Worm (Caenorhabditis elegans) whole organism, L4 larva: Measurements from ENCODE around the gene ttr-24.

Source experiments
- ZK337.2 ChIP-seq: fragments of 200-800 bp; sonication (Bioruptor generic); IDR thresholded peaks from 2 replicates; pipeline ENCODE4 v1.3.6; 2022; ENCODE audit warnings: missing genetic modification reagents, missing genetic modification characterization, missing compliant biosample characterization
- aha-1 ChIP-seq: fragments of 150-350 bp; peaks from one replicate; lab custom pipeline; 2014; ENCODE audit warnings: missing biosample characterization, missing genetic modification characterization
- fkh-10 ChIP-seq: fragments of 150-350 bp; optimal IDR thresholded peaks from 2 replicates; lab custom pipeline; 2014; ENCODE audit warnings: missing biosample characterization, missing genetic modification reagents, missing genetic modification characterization
- hlh-30 ChIP-seq: sonication (generic microtip); optimal IDR thresholded peaks from 2 replicates; lab custom pipeline; 2017; ENCODE audit warnings: antibody characterized with exemption, mild to moderate bottlenecking, missing genetic modification characterization, missing compliant biosample characterization; ENCODE audit not compliant: insufficient read depth
- lsy-2 ChIP-seq, 2 experiments: fragments of 150-350 bp in 1 of 2; sonication (generic microtip) in 1 of 2; optimal IDR thresholded peaks; 2 replicates each; lab custom pipeline; 2014 to 2017; ENCODE audit warnings: missing biosample characterization in 2 of 2, missing genetic modification characterization in 2 of 2
- mdl-1 ChIP-seq, 2 experiments: fragments of 150-350 bp in 1 of 2; sonication (generic microtip) in 1 of 2; optimal IDR thresholded peaks; 2 replicates each; lab custom pipeline; 2014 to 2017; ENCODE audit warnings: missing biosample characterization in 2 of 2, missing genetic modification characterization in 2 of 2
- mdt-29 ChIP-seq: fragments of 200-800 bp; sonication (Bioruptor generic); IDR thresholded peaks from 2 replicates; pipeline ENCODE4 v1.3.6; 2022; ENCODE audit warnings: missing genetic modification reagents, missing genetic modification characterization, missing compliant biosample characterization
- nhr-76 ChIP-seq: fragments of 150-350 bp; optimal IDR thresholded peaks from 2 replicates; lab custom pipeline; 2014; ENCODE audit warnings: missing biosample characterization, missing genetic modification characterization
- unc-62 ChIP-seq, 3 experiments: fragments of 150-350 bp in 1 of 3; sonication (generic microtip); optimal IDR thresholded peaks in 2 of 3; peaks in 1 of 3; 1 replicate in 1 of 3; 2 replicates in 2 of 3; lab custom pipeline; 2014 to 2017; ENCODE audit warnings: missing biosample characterization in 3 of 3, missing genetic modification characterization in 3 of 3, missing genetic modification reagents in 3 of 3, missing genotype in 1 of 3
- zag-1 ChIP-seq: fragments of 150-350 bp; optimal IDR thresholded peaks from 2 replicates; lab custom pipeline; 2014; ENCODE audit warnings: missing biosample characterization, missing genetic modification characterization

ce11 chrV:18560944-18561343, 4.5 kb upstream of the ttr-24 start:
- no peak for TF ChIP-seq fkh-10 (GFP tag; lab: Kevin White, UChicago)
- TF ChIP-seq zag-1 (tag; lab: Kevin White, UChicago) = no peak
- TF ChIP-seq aha-1 = peak; percentile 54
- no peak for TF ChIP-seq mdl-1 (tag; optimal IDR thresholded peaks at IDR 0.05; lab: Kevin White, UChicago)
- TF ChIP-seq mdt-29 = no peak
- no peak for TF ChIP-seq hlh-30 (tag; lab: Kevin White, UChicago)
- TF ChIP-seq nhr-76 (tag; lab: Kevin White, UChicago) = no peak
- no peak for TF ChIP-seq ZK337.2 (GFP tag; lab: Robert Waterston, UW)
- no peak for TF ChIP-seq lsy-2 (tag; optimal IDR thresholded peaks at IDR 0.05; lab: Kevin White, UChicago)
- no peak for TF ChIP-seq unc-62 (GFP tag; optimal IDR thresholded peaks at IDR 0.05 in 1 of 2; lab: Kevin White, UChicago)
- TF ChIP-seq unc-62 (tag; optimal IDR thresholded peaks at IDR 0.05; lab: Kevin White, UChicago) = no peak
